Fruit fly (Drosophila melanogaster) Kc167 (cell line): ENCODE results near the gene Pfdn2.

Experiments used
- Myc ChIP-seq: fragments of >200 bp; optimal IDR thresholded peaks from 2 replicates; lab custom pipeline; 2017; ENCODE audit warnings: missing external identifiers
- Sin3A ChIP-seq: fragments of >200 bp; optimal IDR thresholded peaks from 2 replicates; lab custom pipeline; 2018; ENCODE audit warnings: missing external identifiers
- h ChIP-seq: fragments of >200 bp; optimal IDR thresholded peaks from 3 replicates; lab custom pipeline; 2018; ENCODE audit warnings: missing external identifiers
- psq ChIP-seq: fragments of >200 bp; optimal IDR thresholded peaks from 2 replicates; lab custom pipeline; 2017; ENCODE audit warnings: missing external identifiers

dm6 chr3L:11027279-11027678 is 46.9 kb downstream of the Pfdn2 start, which contains the start of gene CG32081:
- TF ChIP-seq h (lab: Kevin White, UChicago): no peak
- TF ChIP-seq Myc (lab: Kevin White, UChicago): no peak
- TF ChIP-seq psq (lab: Kevin White, UChicago): no peak
- TF ChIP-seq Sin3A (lab: Kevin White, UChicago): no peak
